Fruit fly (Drosophila melanogaster): ENCODE data around the gene tkv.

Gene tkv

dm6 chr2L:5251150-5251549 lies 20.0 kb downstream of the tkv start (continued):
- TF ChIP-seq CG7271 (tag; optimal IDR thresholded peaks at IDR 0.05) (no peak), CG15073 (GFP tag; optimal IDR thresholded peaks at IDR 0.05) (no peak), ERR (GFP tag; optimal IDR thresholded peaks at IDR 0.05) (no peak), sr (GFP tag; IDR thresholded peaks at IDR 0.05) (no peak)

- peak; percentile 75 for TF ChIP-seq lbe (GFP tag; optimal IDR thresholded peaks at IDR 0.05)
- no peak for TF ChIP-seq Dek (tag; optimal IDR thresholded peaks at IDR 0.05)
- 0 out of 2 replicates have a peak, but pooled peaks have one; percentile 12 for TF ChIP-seq CG31224 (GFP tag; IDR thresholded peaks at IDR 0.05)
- peak; percentile 27 for TF ChIP-seq nom (GFP tag; optimal IDR thresholded peaks at IDR 0.05)
- TF ChIP-seq CG32532 (GFP tag; IDR thresholded peaks at IDR 0.05): 0 out of 2 replicates have a peak, but pooled peaks have one; percentile 23
- peak; percentile 42 for TF ChIP-seq zf30C (GFP tag; optimal IDR thresholded peaks at IDR 0.05)
- peak; percentile 36; the same call in 1 of the 2 replicates for TF ChIP-seq Drgx (GFP tag; IDR thresholded peaks at IDR 0.05)
- TF ChIP-seq corto (GFP tag; optimal IDR thresholded peaks at IDR 0.05): peak; percentile 49
- TF ChIP-seq sima (GFP tag; optimal IDR thresholded peaks at IDR 0.05): no peak
- TF ChIP-seq prd (optimal IDR thresholded peaks at IDR 0.05): no peak
- 0 out of 3 replicates have a peak, but pooled peaks have one; percentile 11 for TF ChIP-seq prd (GFP tag; IDR thresholded peaks at IDR 0.05)
These were observed 21.4 kb downstream of the tkv start for dm6 chr2L:5249766-5250165.

- peak; percentile 19 for TF ChIP-seq grn (GFP tag; optimal IDR thresholded peaks at IDR 0.05)
- peak; percentile 11 for TF ChIP-seq gsb-n (tag; optimal IDR thresholded peaks at IDR 0.05)
- TF ChIP-seq CG12769 (tag; optimal IDR thresholded peaks at IDR 0.05): peak; percentile 20
- TF ChIP-seq Blimp-1 (GFP tag; optimal IDR thresholded peaks at IDR 0.05): peak; percentile 37
- peak; percentile 4 for TF ChIP-seq sqz (GFP tag; optimal IDR thresholded peaks at IDR 0.05)
- no peak for TF ChIP-seq CG1647 (GFP tag; optimal IDR thresholded peaks at IDR 0.05)
- no peak for TF ChIP-seq ttk (GFP tag; IDR thresholded peaks at IDR 0.05)
- TF ChIP-seq sd (tag; optimal IDR thresholded peaks at IDR 0.05): peak; percentile 40
These were observed 22.6 kb downstream of the tkv start for dm6 chr2L:5248582-5248981.

dm6 chr2L:5247812-5248211 lies 23.4 kb downstream of the tkv start:
- TF ChIP-seq knrl (GFP tag; IDR thresholded peaks at IDR 0.05; ENCODE audit: partially characterized antibody): no peak
- TF ChIP-seq CG9437 (GFP tag; optimal IDR thresholded peaks at IDR 0.05): no peak
- TF ChIP-seq CG7372 (GFP tag; IDR thresholded peaks at IDR 0.05): no peak
- TF ChIP-seq ro (GFP tag; IDR thresholded peaks at IDR 0.05): no peak
- TF ChIP-seq CG5953 (GFP tag; IDR thresholded peaks at IDR 0.05): no peak
- no peak for TF ChIP-seq prd (optimal IDR thresholded peaks at IDR 0.05)
- TF ChIP-seq prd (GFP tag; IDR thresholded peaks at IDR 0.05): no peak
- peak; percentile 58 for TF ChIP-seq cg (GFP tag; optimal IDR thresholded peaks at IDR 0.05)
- TF ChIP-seq CG32772 (GFP tag; IDR thresholded peaks at IDR 0.05): no peak
- TF ChIP-seq jing (GFP tag; optimal IDR thresholded peaks at IDR 0.05): no peak
- no peak for TF ChIP-seq CG7271 (tag; optimal IDR thresholded peaks at IDR 0.05)
- TF ChIP-seq ase (GFP tag; IDR thresholded peaks at IDR 0.05): no peak
- no peak for TF ChIP-seq CG6272 (GFP tag; IDR thresholded peaks at IDR 0.05)
- no peak for TF ChIP-seq Mes4 (GFP tag; optimal IDR thresholded peaks at IDR 0.05)
- peak; percentile 84 for TF ChIP-seq kni (GFP tag; optimal IDR thresholded peaks at IDR 0.05)
- 0 out of 2 replicates have a peak, but pooled peaks have one; percentile 16 for TF ChIP-seq CG32767 (GFP tag; IDR thresholded peaks at IDR 0.05)
- TF ChIP-seq nau (GFP tag; optimal IDR thresholded peaks at IDR 0.05): peak; percentile 53
